Fruit fly (Drosophila melanogaster) whole organism, embryonic: Measurements from ENCODE around the gene Tsen2.

Source experiments
- Atf-2 ChIP-seq: fragments of 200-800 bp; sonication (Bioruptor generic); optimal IDR thresholded peaks from 2 replicates; lab custom pipeline; 2016; ENCODE audit warnings: missing biosample characterization, missing genetic modification characterization
- Atf3 ChIP-seq: fragments of 200-800 bp; sonication (Bioruptor generic); optimal IDR thresholded peaks from 3 replicates; lab custom pipeline; 2016; ENCODE audit warnings: missing biosample characterization, missing genetic modification characterization
- Blimp-1 ChIP-seq: fragments of 200-800 bp; sonication (Bioruptor generic); optimal IDR thresholded peaks from 3 replicates; lab custom pipeline; 2018; ENCODE audit warnings: missing biosample characterization, missing genetic modification characterization, mild to moderate bottlenecking, moderate library complexity, missing genetic modification reagents
- CG10321 ChIP-seq: fragments of 200-800 bp; sonication (Bioruptor generic); IDR thresholded peaks from 2 replicates; pipeline ENCODE4 v1.3.6; 2022; ENCODE audit warnings: missing biosample characterization, missing genetic modification characterization
- CG10366 ChIP-seq: fragments of 200-800 bp; sonication (Bioruptor generic); IDR thresholded peaks from 2 replicates; pipeline ENCODE4 v1.3.6; 2022; ENCODE audit warnings: missing biosample characterization, missing genetic modification characterization
- CG10979 ChIP-seq: fragments of 200-800 bp; sonication (Bioruptor generic); optimal IDR thresholded peaks from 2 replicates; lab custom pipeline; 2018; ENCODE audit warnings: missing biosample characterization, mild to moderate bottlenecking, missing genetic modification characterization, moderate library complexity
- CG11456 ChIP-seq: fragments of 200-800 bp; sonication (Bioruptor generic); IDR thresholded peaks from 3 replicates; pipeline ENCODE4 v1.3.6; 2022; ENCODE audit warnings: missing biosample characterization, missing genetic modification characterization
- CG11504 ChIP-seq: fragments of 200-800 bp; sonication (Bioruptor generic); optimal IDR thresholded peaks from 3 replicates; lab custom pipeline; 2019; ENCODE audit warnings: missing biosample characterization, mild to moderate bottlenecking, missing genetic modification characterization, moderate library complexity
- CG12391 ChIP-seq: fragments of 200-800 bp; sonication (Bioruptor generic); optimal IDR thresholded peaks from 3 replicates; lab custom pipeline; 2018; ENCODE audit warnings: missing biosample characterization, mild to moderate bottlenecking, missing genetic modification characterization, moderate library complexity
- CG13123 ChIP-seq: fragments of 200-800 bp; sonication (Bioruptor generic); optimal IDR thresholded peaks from 2 replicates; lab custom pipeline; 2016; ENCODE audit warnings: missing biosample characterization, missing genetic modification characterization
- CG13894 ChIP-seq: fragments of 200-800 bp; sonication (Bioruptor generic); optimal IDR thresholded peaks from 3 replicates; lab custom pipeline; 2018; ENCODE audit warnings: missing biosample characterization, mild to moderate bottlenecking, missing genetic modification characterization, moderate library complexity
- CG15011 ChIP-seq: fragments of 200-800 bp; sonication (Bioruptor generic); optimal IDR thresholded peaks from 3 replicates; lab custom pipeline; 2018; ENCODE audit warnings: missing biosample characterization, mild to moderate bottlenecking, missing genetic modification characterization
- CG15514 ChIP-seq: fragments of 200-800 bp; sonication (Bioruptor generic); optimal IDR thresholded peaks from 3 replicates; lab custom pipeline; 2017; ENCODE audit warnings: missing biosample characterization, missing genetic modification characterization, mild to moderate bottlenecking, moderate library complexity, missing genetic modification reagents
- CG17385 ChIP-seq: fragments of 200-800 bp; sonication (Bioruptor generic); optimal IDR thresholded peaks from 3 replicates; lab custom pipeline; 2018; ENCODE audit warnings: missing biosample characterization, mild to moderate bottlenecking, missing genetic modification characterization
- CG17612 ChIP-seq: fragments of 200-800 bp; sonication (Bioruptor generic); IDR thresholded peaks from 2 replicates; pipeline ENCODE4 v1.3.6; 2022; ENCODE audit warnings: missing biosample characterization, missing genetic modification characterization
- CG17912 ChIP-seq: fragments of 200-800 bp; sonication (Bioruptor generic); optimal IDR thresholded peaks from 2 replicates; lab custom pipeline; 2018; ENCODE audit warnings: missing biosample characterization, mild to moderate bottlenecking, missing genetic modification characterization
- CG2120 ChIP-seq: fragments of 200-800 bp; sonication (Bioruptor generic); optimal IDR thresholded peaks from 3 replicates; lab custom pipeline; 2016; ENCODE audit warnings: missing biosample characterization, missing genetic modification characterization
- CG2202 ChIP-seq: fragments of 200-800 bp; sonication (Bioruptor generic); optimal IDR thresholded peaks from 2 replicates; lab custom pipeline; 2018; ENCODE audit warnings: missing biosample characterization, mild to moderate bottlenecking, missing genetic modification characterization
- CG30403 ChIP-seq: fragments of 200-800 bp; sonication (Bioruptor generic); optimal IDR thresholded peaks from 3 replicates; lab custom pipeline; 2016; ENCODE audit warnings: missing biosample characterization, missing genetic modification characterization
- CG3726 ChIP-seq: fragments of 200-800 bp; sonication (Bioruptor generic); IDR thresholded peaks from 3 replicates; pipeline ENCODE4, ENCODE4 v1.3.6; 2022; ENCODE audit warnings: missing biosample characterization, missing genetic modification characterization
- CG43689 ChIP-seq: fragments of 200-800 bp; sonication (Bioruptor generic); IDR thresholded peaks from 2 replicates; pipeline ENCODE4 v1.3.6; 2022; ENCODE audit warnings: missing biosample characterization, missing genetic modification characterization
- CG4617 ChIP-seq: fragments of 200-800 bp; sonication (Bioruptor generic); optimal IDR thresholded peaks from 3 replicates; lab custom pipeline; 2016; ENCODE audit warnings: missing biosample characterization, missing genetic modification characterization, borderline replicate concordance
- CG6689 ChIP-seq: fragments of 200-800 bp; sonication (Bioruptor generic); IDR thresholded peaks from 2 replicates; pipeline ENCODE4 v1.3.6; 2022; ENCODE audit warnings: missing biosample characterization, missing genetic modification characterization
- CG8290 ChIP-seq, 3 experiments: fragments of 200-800 bp; sonication (Bioruptor generic); optimal IDR thresholded peaks; 2 replicates each; lab custom pipeline; 2016 to 2019; ENCODE audit warnings: missing biosample characterization in 3 of 3, missing genetic modification characterization in 3 of 3, mild to moderate bottlenecking in 2 of 3, moderate library complexity in 1 of 3
- CG9817 ChIP-seq: fragments of 200-800 bp; sonication (Bioruptor generic); optimal IDR thresholded peaks from 2 replicates; lab custom pipeline; 2018; ENCODE audit warnings: missing biosample characterization, mild to moderate bottlenecking, missing genetic modification characterization, moderate library complexity
- Dbx ChIP-seq: fragments of 200-800 bp; sonication (Bioruptor generic); IDR thresholded peaks from 3 replicates; pipeline ENCODE4 v1.3.6; 2022; ENCODE audit warnings: missing biosample characterization, missing genetic modification characterization
- Ets65A ChIP-seq: fragments of 200-800 bp; sonication (Bioruptor generic); peaks from one replicate; lab custom pipeline; 2016; ENCODE audit warnings: missing biosample characterization, missing genetic modification characterization
- Gug ChIP-seq: fragments of 200-800 bp; sonication (Bioruptor generic); IDR thresholded peaks from 4 replicates; pipeline ENCODE4 v1.3.6; 2022; ENCODE audit warnings: missing biosample characterization, missing genetic modification characterization
- Hmx ChIP-seq: fragments of 200-800 bp; sonication (Bioruptor generic); optimal IDR thresholded peaks from 2 replicates; lab custom pipeline; 2016; ENCODE audit warnings: missing biosample characterization, missing genetic modification characterization
- Hr3 ChIP-seq: fragments of 200-800 bp; sonication (Bioruptor generic); optimal IDR thresholded peaks from 3 replicates; lab custom pipeline; 2016; ENCODE audit warnings: missing biosample characterization, missing genetic modification characterization
- Lim3 ChIP-seq: fragments of 200-800 bp; sonication (Bioruptor generic); IDR thresholded peaks from 2 replicates; pipeline ENCODE4 v1.3.6; 2022; ENCODE audit warnings: missing biosample characterization, missing genetic modification characterization
- MTF-1 ChIP-seq: fragments of 200-800 bp; sonication (Bioruptor generic); optimal IDR thresholded peaks from 2 replicates; lab custom pipeline; 2018; ENCODE audit warnings: missing biosample characterization, mild to moderate bottlenecking, missing genetic modification characterization, borderline replicate concordance
- Poxn ChIP-seq: fragments of 200-800 bp; sonication (Bioruptor generic); IDR thresholded peaks from 2 replicates; pipeline ENCODE4 v1.3.6; 2022; ENCODE audit warnings: missing biosample characterization, missing genetic modification characterization
- bsh ChIP-seq, 2 experiments: fragments of 200-800 bp; sonication (Bioruptor generic); optimal IDR thresholded peaks; 2 replicates each; lab custom pipeline; 2017 to 2018; ENCODE audit warnings: mild to moderate bottlenecking in 2 of 2, missing biosample characterization in 2 of 2, missing genetic modification characterization in 2 of 2, moderate library complexity in 1 of 2
- dati ChIP-seq: fragments of 200-800 bp; sonication (Bioruptor generic); IDR thresholded peaks from 2 replicates; pipeline ENCODE4 v1.3.6; 2022; ENCODE audit warnings: missing biosample characterization, missing genetic modification characterization
- dpn ChIP-seq, 2 experiments: fragments of 200-800 bp; sonication (Bioruptor generic); optimal IDR thresholded peaks; 3 replicates each; lab custom pipeline; 2016; ENCODE audit warnings: missing biosample characterization in 2 of 2, missing genetic modification characterization in 2 of 2
- ewg ChIP-seq: fragments of 200-800 bp; sonication (Bioruptor generic); optimal IDR thresholded peaks from 3 replicates; lab custom pipeline; 2017; ENCODE audit warnings: mild to moderate bottlenecking, missing biosample characterization, missing genetic modification reagents, missing genetic modification characterization
- exex ChIP-seq: fragments of 200-800 bp; sonication (Bioruptor generic); optimal IDR thresholded peaks from 4 replicates; lab custom pipeline; 2018; ENCODE audit warnings: missing biosample characterization, mild to moderate bottlenecking, missing genetic modification characterization, moderate library complexity
- fu2 ChIP-seq: fragments of 200-800 bp; sonication (Bioruptor generic); optimal IDR thresholded peaks from 2 replicates; lab custom pipeline; 2016; ENCODE audit warnings: missing biosample characterization, missing genetic modification characterization
- gem ChIP-seq: fragments of 200-800 bp; sonication (Bioruptor generic); optimal IDR thresholded peaks from 2 replicates; lab custom pipeline; 2019; ENCODE audit warnings: missing biosample characterization, mild to moderate bottlenecking, missing genetic modification characterization, moderate library complexity
- ham ChIP-seq: fragments of 200-800 bp; sonication (Bioruptor generic); IDR thresholded peaks from 2 replicates; pipeline ENCODE4 v1.3.6; 2022; ENCODE audit warnings: missing biosample characterization, missing genetic modification characterization
- kah ChIP-seq: fragments of 200-800 bp; sonication (Bioruptor generic); optimal IDR thresholded peaks from 2 replicates; lab custom pipeline; 2018; ENCODE audit warnings: missing biosample characterization, mild to moderate bottlenecking, missing genetic modification characterization
- lilli ChIP-seq: fragments of 200-800 bp; sonication (Bioruptor generic); optimal IDR thresholded peaks from 3 replicates; lab custom pipeline; 2016; ENCODE audit warnings: missing biosample characterization, missing genetic modification characterization
- org-1 ChIP-seq: fragments of 200-800 bp; sonication (Bioruptor generic); optimal IDR thresholded peaks from 2 replicates; lab custom pipeline; 2017; ENCODE audit warnings: missing biosample characterization, missing genetic modification characterization
- otp ChIP-seq: fragments of 200-800 bp; sonication (Bioruptor generic); IDR thresholded peaks from 3 replicates; pipeline ENCODE4, ENCODE4 v1.3.6; 2022; ENCODE audit warnings: missing biosample characterization, missing genetic modification characterization
- pb ChIP-seq: fragments of 200-800 bp; sonication (Bioruptor generic); optimal IDR thresholded peaks from 3 replicates; lab custom pipeline; 2016; ENCODE audit warnings: missing biosample characterization, missing genetic modification characterization
- run ChIP-seq: fragments of 200-800 bp; sonication (Bioruptor generic); optimal IDR thresholded peaks from 3 replicates; lab custom pipeline; 2018; ENCODE audit warnings: missing biosample characterization, mild to moderate bottlenecking, missing genetic modification characterization
- sqz ChIP-seq: fragments of 200-800 bp; sonication (Bioruptor generic); optimal IDR thresholded peaks from 3 replicates; lab custom pipeline; 2018; ENCODE audit warnings: missing biosample characterization, mild to moderate bottlenecking, missing genetic modification characterization
- tio ChIP-seq: fragments of 200-800 bp; sonication (Bioruptor generic); optimal IDR thresholded peaks from 2 replicates; lab custom pipeline; 2017; ENCODE audit warnings: missing biosample characterization, missing genetic modification characterization, inconsistent platforms
- tx ChIP-seq: fragments of 200-800 bp; sonication (Bioruptor generic); optimal IDR thresholded peaks from 2 replicates; lab custom pipeline; 2016; ENCODE audit warnings: missing biosample characterization, missing genetic modification characterization
- zen2 ChIP-seq: fragments of 200-800 bp; sonication (Bioruptor generic); IDR thresholded peaks from 3 replicates; pipeline ENCODE4 v1.3.6; 2022; ENCODE audit warnings: missing biosample characterization, missing genetic modification characterization; ENCODE audit not compliant: partially characterized antibody

Gene Tsen2

dm6 chr2L:16709693-16710092 lies 19.9 kb upstream of the Tsen2 start (continued):
- TF ChIP-seq CG17912 (GFP tag; lab: Kevin White, UChicago) (no peak), Gug (GFP tag; lab: Robert Waterston, UW) (no peak), dpn (GFP tag; optimal IDR thresholded peaks at IDR 0.05; lab: Kevin White, UChicago) (peak in 1 of 2 experiments; percentile 69), CG2120 (peak; percentile 39), CG30403 (GFP tag; lab: Kevin White, UChicago) (peak; percentile 79), CG13123 (no peak), CG12391 (tag; lab: Kevin White, UChicago) (peak; percentile 85), CG17612 (no peak), CG43689 (GFP tag; lab: Robert Waterston, UW) (peak; percentile 67; the same call in 1 of the 2 replicates), Lim3 (GFP tag; lab: Robert Waterston, UW) (peak; percentile 30; the same call in 1 of the 2 replicates), ham (GFP tag; lab: Robert Waterston, UW) (no peak), pb (GFP tag; lab: Kevin White, UChicago) (no peak), CG15514 (GFP tag; lab: Kevin White, UChicago) (no peak), ewg (peak; percentile 63), run (tag; lab: Kevin White, UChicago) (peak; percentile 3), dati (GFP tag; lab: Robert Waterston, UW) (no peak), Hr3 (peak; percentile 64), CG10366 (GFP tag; lab: Robert Waterston, UW) (peak; percentile 83), Ets65A (GFP tag; lab: Kevin White, UChicago) (peak; percentile 86), CG10321 (no peak), CG2202 (no peak), Poxn (no peak), Blimp-1 (GFP tag; lab: Kevin White, UChicago) (no peak), CG15011 (no peak), CG11504 (peak; percentile 91), Atf3 (GFP tag; lab: Kevin White, UChicago) (no peak), CG4617 (GFP tag; lab: Kevin White, UChicago) (no peak), kah (GFP tag; lab: Kevin White, UChicago) (no peak), CG13894 (tag; lab: Kevin White, UChicago) (no peak), gem (tag; lab: Kevin White, UChicago) (peak; percentile 89), tio (peak; percentile 48), otp (GFP tag; lab: Robert Waterston, UW) (peak; percentile 69; the same call in 2 of the 3 replicates), fu2 (no peak), CG9817 (tag; lab: Kevin White, UChicago) (peak; percentile 66), lilli (GFP tag; lab: Kevin White, UChicago) (peak; percentile 36), Hmx (GFP tag; lab: Kevin White, UChicago) (no peak), Dbx (GFP tag; lab: Robert Waterston, UW) (peak; percentile 47; the same call in 1 of the 3 replicates), CG3726 (GFP tag; lab: Robert Waterston, UW) (no peak), CG6689 (GFP tag; lab: Robert Waterston, UW) (no peak), sqz (GFP tag; lab: Kevin White, UChicago) (no peak), org-1 (peak; percentile 67), bsh (GFP tag; optimal IDR thresholded peaks at IDR 0.05; lab: Kevin White, UChicago) (peak in 1 of 2 experiments; percentile 88), CG10979 (peak; percentile 50), MTF-1 (GFP tag; lab: Kevin White, UChicago) (no peak), Atf-2 (GFP tag; lab: Kevin White, UChicago) (no peak), CG17385 (GFP tag; lab: Kevin White, UChicago) (peak; percentile 77), tx (GFP tag; lab: Kevin White, UChicago) (no peak), CG11456 (peak; percentile 61; the same call in 2 of the 3 replicates), CG8290 (GFP tag; optimal IDR thresholded peaks at IDR 0.05; lab: Kevin White, UChicago) (peak; percentile 15), CG8290 (tag; optimal IDR thresholded peaks at IDR 0.05; lab: Kevin White, UChicago) (peak in 1 of 2 experiments; percentile 52), exex (no peak), zen2 (GFP tag; lab: Robert Waterston, UW) (no peak)
